Worm (Caenorhabditis elegans) whole organism, mixed stage, embryonic: ENCODE measurements around the gene txt-8.

Source experiments
- blmp-1 ChIP-seq: fragments of 150-350 bp; optimal IDR thresholded peaks from 2 replicates; lab custom pipeline; 2014; ENCODE audit warnings: missing biosample characterization, missing genetic modification characterization
- ceh-83 ChIP-seq: fragments of 200-800 bp; sonication (Bioruptor generic); optimal IDR thresholded peaks from 2 replicates; lab custom pipeline; 2018; ENCODE audit warnings: mild to moderate bottlenecking, missing genetic modification characterization, missing compliant biosample characterization
- ces-1 ChIP-seq: fragments of 150-350 bp; optimal IDR thresholded peaks from 2 replicates; lab custom pipeline; 2014; ENCODE audit warnings: missing biosample characterization, missing genetic modification reagents, missing genetic modification characterization
- nhr-12 ChIP-seq: fragments of 150-350 bp; optimal IDR thresholded peaks from 2 replicates; lab custom pipeline; 2014; ENCODE audit warnings: missing biosample characterization, missing genetic modification characterization
- nhr-237 ChIP-seq: fragments of 150-350 bp; optimal IDR thresholded peaks from 2 replicates; lab custom pipeline; 2014; ENCODE audit warnings: missing biosample characterization, missing genetic modification characterization
- nhr-28 ChIP-seq: fragments of 150-350 bp; optimal IDR thresholded peaks from 2 replicates; lab custom pipeline; 2014; ENCODE audit warnings: missing biosample characterization, missing genetic modification characterization
- snpc-4 ChIP-seq: fragments of 150-350 bp; optimal IDR thresholded peaks from 2 replicates; lab custom pipeline; 2014; ENCODE audit warnings: missing biosample characterization, missing genetic modification characterization
- unc-39 ChIP-seq: fragments of 150-350 bp; optimal IDR thresholded peaks from 2 replicates; lab custom pipeline; 2014; ENCODE audit warnings: missing biosample characterization, missing genetic modification characterization
- unc-62 ChIP-seq: fragments of 150-350 bp; optimal IDR thresholded peaks from 2 replicates; lab custom pipeline; 2014; ENCODE audit warnings: missing biosample characterization, missing genetic modification reagents, missing genetic modification characterization
- ztf-11 ChIP-seq: fragments of 150-350 bp; optimal IDR thresholded peaks from 2 replicates; lab custom pipeline; 2014; ENCODE audit warnings: missing biosample characterization, missing genetic modification characterization

ce11 chrV:18371579-18371978, 42.6 kb upstream of the txt-8 start, which contains the start of gene C08E8.4:
- TF ChIP-seq blmp-1 (no peak), unc-62 (no peak), nhr-28 (tag; lab: Kevin White, UChicago) (no peak), ces-1 (GFP tag; lab: Kevin White, UChicago) (no peak), nhr-12 (tag; lab: Kevin White, UChicago) (no peak), nhr-237 (tag; lab: Kevin White, UChicago) (no peak), unc-39 (no peak), snpc-4 (tag; lab: Kevin White, UChicago) (no peak), ceh-83 (GFP tag; lab: Kevin White, UChicago) (no peak), ztf-11 (no peak)
